Fruit fly (Drosophila melanogaster) whole organism, embryonic: ENCODE data around the gene CG43999.

Source experiments
- Antp ChIP-seq: fragments of 200-800 bp; sonication (Bioruptor generic); optimal IDR thresholded peaks from 3 replicates; lab custom pipeline; 2016; ENCODE audit warnings: missing biosample characterization, missing genetic modification characterization
- B-H2 ChIP-seq: fragments of 200-800 bp; sonication (Bioruptor generic); optimal IDR thresholded peaks from 2 replicates; lab custom pipeline; 2018; ENCODE audit warnings: missing biosample characterization, mild to moderate bottlenecking, missing genetic modification characterization
- Bgb ChIP-seq: fragments of 200-800 bp; sonication (Bioruptor generic); IDR thresholded peaks from 2 replicates; pipeline ENCODE4 v1.3.6; 2022; ENCODE audit warnings: missing biosample characterization, missing genetic modification characterization; ENCODE audit not compliant: partially characterized antibody
- CG10979 ChIP-seq: fragments of 200-800 bp; sonication (Bioruptor generic); optimal IDR thresholded peaks from 2 replicates; lab custom pipeline; 2018; ENCODE audit warnings: missing biosample characterization, mild to moderate bottlenecking, missing genetic modification characterization, moderate library complexity
- CG11085 ChIP-seq: fragments of 200-800 bp; sonication (Bioruptor generic); IDR thresholded peaks from 2 replicates; pipeline ENCODE4 v1.3.6; 2022; ENCODE audit warnings: missing biosample characterization, missing genetic modification characterization
- CG11695 ChIP-seq: fragments of 200-800 bp; sonication (Bioruptor generic); IDR thresholded peaks from 3 replicates; pipeline ENCODE4 v1.3.6; 2022; ENCODE audit warnings: missing biosample characterization, missing genetic modification characterization
- CG12299 ChIP-seq: fragments of 200-800 bp; sonication (Bioruptor generic); optimal IDR thresholded peaks from 2 replicates; lab custom pipeline; 2018; ENCODE audit warnings: missing biosample characterization, mild to moderate bottlenecking, missing genetic modification characterization
- CG12659 ChIP-seq: fragments of 200-800 bp; sonication (Bioruptor generic); optimal IDR thresholded peaks from 3 replicates; lab custom pipeline; 2017; ENCODE audit warnings: mild to moderate bottlenecking, missing biosample characterization, missing genetic modification reagents, missing genetic modification characterization
- CG13775 ChIP-seq: fragments of 200-800 bp; sonication (Bioruptor generic); optimal IDR thresholded peaks from 3 replicates; lab custom pipeline; 2017; ENCODE audit warnings: missing biosample characterization, mild to moderate bottlenecking, missing genetic modification characterization
- CG16863 ChIP-seq: fragments of 200-800 bp; sonication (Bioruptor generic); optimal IDR thresholded peaks from 3 replicates; lab custom pipeline; 2016; ENCODE audit warnings: missing biosample characterization, missing genetic modification characterization
- CG17359 ChIP-seq: fragments of 200-800 bp; sonication (Bioruptor generic); optimal IDR thresholded peaks from 3 replicates; lab custom pipeline; 2018; ENCODE audit warnings: missing biosample characterization, mild to moderate bottlenecking, missing genetic modification characterization, moderate library complexity
- CG17361 ChIP-seq: fragments of 200-800 bp; sonication (Bioruptor generic); IDR thresholded peaks from 3 replicates; pipeline ENCODE4 v1.3.6; 2022; ENCODE audit warnings: missing biosample characterization, missing genetic modification characterization
- CG31365 ChIP-seq: fragments of 200-800 bp; sonication (Bioruptor generic); optimal IDR thresholded peaks from 2 replicates; lab custom pipeline; 2018; ENCODE audit warnings: missing biosample characterization, mild to moderate bottlenecking, missing genetic modification characterization
- CG32767 ChIP-seq: fragments of 200-800 bp; sonication (Bioruptor generic); IDR thresholded peaks from 2 replicates; pipeline ENCODE4 v1.3.6; 2022; ENCODE audit warnings: missing biosample characterization, missing genetic modification characterization
- CG4730 ChIP-seq: fragments of 200-800 bp; sonication (Bioruptor generic); IDR thresholded peaks from 2 replicates; pipeline ENCODE4 v1.3.6; 2022; ENCODE audit warnings: missing biosample characterization, missing genetic modification characterization
- CG6689 ChIP-seq: fragments of 200-800 bp; sonication (Bioruptor generic); IDR thresholded peaks from 2 replicates; pipeline ENCODE4 v1.3.6; 2022; ENCODE audit warnings: missing biosample characterization, missing genetic modification characterization
- CG7357 ChIP-seq: fragments of 200-800 bp; sonication (Bioruptor generic); IDR thresholded peaks from 3 replicates; pipeline ENCODE4 v1.3.6; 2022; ENCODE audit warnings: missing biosample characterization, missing genetic modification characterization
- CG7786 ChIP-seq: fragments of 200-800 bp; sonication (Bioruptor generic); optimal IDR thresholded peaks from 2 replicates; lab custom pipeline; 2016; ENCODE audit warnings: missing biosample characterization, missing genetic modification characterization
- CG7987 ChIP-seq: fragments of 200-800 bp; sonication (Bioruptor generic); optimal IDR thresholded peaks from 2 replicates; lab custom pipeline; 2018; ENCODE audit warnings: missing biosample characterization, mild to moderate bottlenecking, missing genetic modification characterization, moderate library complexity
- CG8281 ChIP-seq: fragments of 200-800 bp; sonication (Bioruptor generic); optimal IDR thresholded peaks from 2 replicates; lab custom pipeline; 2018; ENCODE audit warnings: missing biosample characterization, mild to moderate bottlenecking, missing genetic modification characterization, moderate library complexity
- CG8924 ChIP-seq: fragments of 200-800 bp; optimal IDR thresholded peaks from 3 replicates; lab custom pipeline; 2019; ENCODE audit warnings: missing biosample characterization, mild to moderate bottlenecking, missing genetic modification characterization, moderate library complexity
- CG9437 ChIP-seq: fragments of 200-800 bp; sonication (Bioruptor generic); optimal IDR thresholded peaks from 2 replicates; lab custom pipeline; 2018; ENCODE audit warnings: missing biosample characterization, mild to moderate bottlenecking, missing genetic modification characterization
- Drgx ChIP-seq: fragments of 200-800 bp; sonication (Bioruptor generic); IDR thresholded peaks from 2 replicates; pipeline ENCODE4 v1.3.6; 2022; ENCODE audit warnings: missing biosample characterization, missing genetic modification characterization
- H2.0 ChIP-seq: fragments of 200-800 bp; sonication (Bioruptor generic); IDR thresholded peaks from 2 replicates; pipeline ENCODE4 v1.3.6; 2022; ENCODE audit warnings: missing biosample characterization, missing genetic modification characterization
- HmgZ ChIP-seq: fragments of 200-800 bp; sonication (Bioruptor generic); optimal IDR thresholded peaks from 2 replicates; lab custom pipeline; 2018; ENCODE audit warnings: missing biosample characterization, mild to moderate bottlenecking, missing genetic modification characterization
- Mad ChIP-seq: fragments of 200-800 bp; sonication (Bioruptor generic); optimal IDR thresholded peaks from 2 replicates; lab custom pipeline; 2016; ENCODE audit warnings: missing biosample characterization, missing genetic modification characterization
- Opbp ChIP-seq: fragments of 200-800 bp; sonication (Bioruptor generic); IDR thresholded peaks from 3 replicates; pipeline ENCODE4 v1.3.6; 2022; ENCODE audit warnings: missing biosample characterization, missing genetic modification characterization; ENCODE audit not compliant: partially characterized antibody
- abd-A ChIP-seq: fragments of 200-800 bp; sonication (Bioruptor generic); optimal IDR thresholded peaks from 3 replicates; lab custom pipeline; 2019; ENCODE audit warnings: missing biosample characterization, mild to moderate bottlenecking, missing genetic modification characterization, moderate library complexity
- bab2 ChIP-seq: fragments of 200-800 bp; sonication (Bioruptor generic); optimal IDR thresholded peaks from 2 replicates; lab custom pipeline; 2016; ENCODE audit warnings: missing biosample characterization, missing genetic modification characterization
- crol ChIP-seq: fragments of 200-800 bp; sonication (Bioruptor generic); IDR thresholded peaks from 2 replicates; pipeline ENCODE4 v1.3.6; 2022; ENCODE audit warnings: missing biosample characterization, missing genetic modification characterization
- crp ChIP-seq, 2 experiments: fragments of 200-800 bp; sonication (Bioruptor generic); optimal IDR thresholded peaks; 2 replicates in 1 of 2; 3 replicates in 1 of 2; lab custom pipeline; 2017; ENCODE audit warnings: missing biosample characterization in 2 of 2, missing genetic modification characterization in 2 of 2, mild to moderate bottlenecking in 1 of 2, moderate library complexity in 1 of 2
- eyg ChIP-seq: fragments of 200-800 bp; sonication (Bioruptor generic); optimal IDR thresholded peaks from 3 replicates; lab custom pipeline; 2016; ENCODE audit warnings: missing biosample characterization, missing genetic modification characterization
- gcm ChIP-seq: fragments of 200-800 bp; sonication (Bioruptor generic); optimal IDR thresholded peaks from 2 replicates; lab custom pipeline; 2019; ENCODE audit warnings: missing biosample characterization, mild to moderate bottlenecking, missing genetic modification characterization, moderate library complexity
- gsb ChIP-seq: fragments of 200-800 bp; sonication (Bioruptor generic); IDR thresholded peaks from 2 replicates; pipeline ENCODE4 v1.3.6; 2022; ENCODE audit warnings: missing biosample characterization, missing genetic modification characterization
- ham ChIP-seq: fragments of 200-800 bp; sonication (Bioruptor generic); IDR thresholded peaks from 2 replicates; pipeline ENCODE4 v1.3.6; 2022; ENCODE audit warnings: missing biosample characterization, missing genetic modification characterization
- hb ChIP-seq: fragments of 200-800 bp; sonication (Bioruptor generic); IDR thresholded peaks from 3 replicates; pipeline ENCODE4 v1.3.6; 2022; ENCODE audit warnings: missing biosample characterization, missing genetic modification characterization; ENCODE audit not compliant: partially characterized antibody
- kni ChIP-seq: fragments of 200-800 bp; sonication (Bioruptor generic); optimal IDR thresholded peaks from 3 replicates; lab custom pipeline; 2017; ENCODE audit warnings: mild to moderate bottlenecking, missing biosample characterization, missing genetic modification reagents, missing genetic modification characterization
- p53 ChIP-seq: fragments of 200-800 bp; sonication (Bioruptor generic); optimal IDR thresholded peaks from 2 replicates; lab custom pipeline; 2016; ENCODE audit warnings: missing biosample characterization, missing genetic modification characterization
- pb ChIP-seq: fragments of 200-800 bp; sonication (Bioruptor generic); optimal IDR thresholded peaks from 3 replicates; lab custom pipeline; 2016; ENCODE audit warnings: missing biosample characterization, missing genetic modification characterization
- pita ChIP-seq: fragments of 200-800 bp; sonication (Bioruptor generic); optimal IDR thresholded peaks from 2 replicates; lab custom pipeline; 2017; ENCODE audit warnings: missing biosample characterization, mild to moderate bottlenecking, missing genetic modification characterization
- sc ChIP-seq, 3 experiments: fragments of >200 bp in 2 of 3; fragments of 200-800 bp in 1 of 3; sonication (Bioruptor generic) in 1 of 3; optimal IDR thresholded peaks; 2 replicates in 2 of 3; 3 replicates in 1 of 3; lab custom pipeline; 2017; ENCODE audit warnings: mild to moderate bottlenecking in 1 of 3, missing biosample characterization in 1 of 3, missing genetic modification characterization in 1 of 3, missing genetic modification reagents in 1 of 3
- schlank ChIP-seq: fragments of 200-800 bp; sonication (Bioruptor generic); optimal IDR thresholded peaks from 2 replicates; lab custom pipeline; 2018; ENCODE audit warnings: missing biosample characterization, mild to moderate bottlenecking, missing genetic modification characterization
- sens ChIP-seq: fragments of 200-800 bp; sonication (Bioruptor generic); peaks from one replicate; lab custom pipeline; 2016; ENCODE audit warnings: missing biosample characterization, missing genetic modification characterization
- slp2 ChIP-seq: fragments of 200-800 bp; sonication (Bioruptor generic); optimal IDR thresholded peaks from 2 replicates; lab custom pipeline; 2016; ENCODE audit warnings: missing biosample characterization, missing genetic modification characterization
- tgo ChIP-seq: fragments of 200-800 bp; sonication (Bioruptor generic); IDR thresholded peaks from 3 replicates; pipeline ENCODE4 v1.3.6; 2022; ENCODE audit warnings: missing biosample characterization, missing genetic modification characterization
- tna ChIP-seq: fragments of 200-800 bp; sonication (Bioruptor generic); IDR thresholded peaks from 2 replicates; pipeline ENCODE4 v1.3.6; 2022; ENCODE audit warnings: missing biosample characterization, missing genetic modification characterization; ENCODE audit not compliant: partially characterized antibody
- toy ChIP-seq: fragments of 200-800 bp; sonication (Bioruptor generic); IDR thresholded peaks from 2 replicates; pipeline ENCODE4 v1.3.6; 2022; ENCODE audit warnings: missing biosample characterization, missing genetic modification characterization
- trem ChIP-seq: fragments of 200-800 bp; optimal IDR thresholded peaks from 3 replicates; lab custom pipeline; 2019; ENCODE audit warnings: missing biosample characterization, mild to moderate bottlenecking, missing genetic modification characterization, moderate library complexity
- ttk ChIP-seq: fragments of 200-800 bp; sonication (Bioruptor generic); IDR thresholded peaks from 2 replicates; pipeline ENCODE4 v2.1.2; 2022; ENCODE audit warnings: missing biosample characterization, missing genetic modification characterization

The CG43999 gene

DNA sequence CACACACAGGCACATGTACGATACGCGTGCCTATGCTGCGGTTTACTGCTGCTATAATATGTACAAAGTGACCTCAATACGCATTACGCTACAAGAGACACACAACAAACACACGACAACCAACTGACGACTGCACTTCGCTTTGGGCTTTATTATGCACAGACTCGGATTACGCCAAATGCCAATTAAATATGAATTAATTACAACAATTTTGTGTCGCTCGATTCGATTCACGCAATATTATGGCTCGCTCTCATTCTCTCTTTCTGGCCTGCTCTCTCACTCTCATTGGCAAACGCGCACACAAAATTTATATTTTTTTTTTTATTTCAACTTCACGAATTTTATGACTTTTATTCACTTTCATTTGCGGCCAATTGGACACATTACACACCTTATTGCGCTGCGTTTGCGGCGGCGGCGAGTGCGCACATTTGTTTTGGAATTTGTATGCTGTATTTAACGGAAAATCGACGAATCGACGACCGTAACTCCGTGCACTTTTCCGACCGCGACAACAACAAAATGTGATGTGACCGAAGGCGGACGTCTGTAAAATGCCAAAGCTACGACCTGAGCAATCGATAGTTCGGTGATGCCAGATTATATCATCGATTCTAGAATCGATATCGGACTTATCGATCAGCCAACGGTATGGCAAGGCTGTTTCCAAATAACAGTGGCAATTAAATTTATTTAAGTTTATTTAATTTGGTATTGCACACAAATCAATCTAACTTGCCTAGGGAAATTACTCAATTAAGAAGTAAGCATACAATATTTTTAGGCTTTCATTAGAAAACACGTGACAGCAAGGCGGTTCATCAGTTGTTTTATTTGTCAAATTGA is 6.1 kb downstream of the CG43999 start, which contains the start of the genes sba and CG31141 (continued):
- TF ChIP-seq hb (GFP tag; lab: Robert Waterston, UW) (peak; percentile 88), abd-A (tag; lab: Kevin White, UChicago) (no peak), gcm (peak; percentile 26), CG4730 (GFP tag; lab: Robert Waterston, UW) (no peak), CG31365 (no peak), kni (GFP tag; lab: Kevin White, UChicago) (peak; percentile 52), Antp (GFP tag; lab: Kevin White, UChicago) (no peak), CG17359 (tag; lab: Kevin White, UChicago) (peak; percentile 83), Mad (peak; percentile 33), CG32767 (GFP tag; lab: Robert Waterston, UW) (no peak), Drgx (GFP tag; lab: Robert Waterston, UW) (no peak), eyg (GFP tag; lab: Kevin White, UChicago) (no peak), CG12659 (GFP tag; lab: Kevin White, UChicago) (peak; percentile 84), p53 (GFP tag; lab: Kevin White, UChicago) (no peak), sens (peak; percentile 81), gsb (GFP tag; lab: Robert Waterston, UW) (no peak), tgo (GFP tag; lab: Robert Waterston, UW) (no peak), Opbp (peak; percentile 88), CG17361 (0 out of 3 replicates have a peak, but pooled peaks have one; percentile 7), ham (GFP tag; lab: Robert Waterston, UW) (no peak), CG7786 (GFP tag; lab: Kevin White, UChicago) (no peak), CG6689 (GFP tag; lab: Robert Waterston, UW) (no peak), pb (GFP tag; lab: Kevin White, UChicago) (no peak), CG10979 (tag; lab: Kevin White, UChicago) (no peak), pita (GFP tag; lab: Kevin White, UChicago) (no peak), CG7987 (GFP tag; lab: Kevin White, UChicago) (peak; percentile 19), CG9437 (peak; percentile 13), CG11085 (GFP tag; lab: Robert Waterston, UW) (no peak), toy (no peak), crp (GFP tag; optimal IDR thresholded peaks at IDR 0.05; lab: Kevin White, UChicago) (no peak), CG16863 (no peak), CG11695 (no peak), B-H2 (GFP tag; lab: Kevin White, UChicago) (peak; percentile 59), tna (GFP tag; lab: Robert Waterston, UW) (peak; percentile 78), schlank (peak; percentile 2), H2.0 (GFP tag; lab: Robert Waterston, UW) (no peak), slp2 (GFP tag; lab: Kevin White, UChicago) (no peak), ttk (GFP tag; lab: Robert Waterston, UW) (no peak), CG8281 (tag; lab: Kevin White, UChicago) (no peak), bab2 (GFP tag; lab: Kevin White, UChicago) (no peak), CG7357 (GFP tag; lab: Robert Waterston, UW) (no peak), trem (tag; lab: Kevin White, UChicago) (peak; percentile 65), sc (optimal IDR thresholded peaks at IDR 0.05; lab: Kevin White, UChicago) (no peak), sc (GFP tag; optimal IDR thresholded peaks at IDR 0.05; lab: Kevin White, UChicago) (no peak), CG13775 (no peak), HmgZ (tag; lab: Kevin White, UChicago) (peak; percentile 67), Bgb (GFP tag; lab: Robert Waterston, UW) (peak; percentile 96), crol (GFP tag; lab: Robert Waterston, UW) (no peak), CG8924 (peak; percentile 54), CG12299 (tag; lab: Kevin White, UChicago) (peak; percentile 50)
